Fruit fly (Drosophila melanogaster): ENCODE data around the gene Ada3.

Ada3 gene

dm6 chrX:18092810-18093222 is 7.3 kb downstream of the Ada3 start, which contains the start of gene RhoGAP16F (continued):
- TF ChIP-seq MTF-1 (GFP tag; optimal IDR thresholded peaks at IDR 0.05; ENCODE audit: borderline replicate concordance) (peak; percentile 29), CG43689 (GFP tag; IDR thresholded peaks at IDR 0.05) (peak; percentile 19; the same call in 1 of the 2 replicates), knrl (GFP tag; IDR thresholded peaks at IDR 0.05; ENCODE audit: partially characterized antibody) (peak; percentile 7; the same call in 1 of the 3 replicates), CG18599 (GFP tag; optimal IDR thresholded peaks at IDR 0.05) (peak; percentile 88), ken (GFP tag; IDR thresholded peaks at IDR 0.05) (peak; percentile 83; the same call in 2 of the 3 replicates), lov (optimal IDR thresholded peaks at IDR 0.05) (no peak), lov (GFP tag; IDR thresholded peaks at IDR 0.05) (0 out of 3 replicates have a peak, but pooled peaks have one; percentile 53), ems (GFP tag; optimal IDR thresholded peaks at IDR 0.05) (peak; percentile 78), nmo (GFP tag; optimal IDR thresholded peaks at IDR 0.05) (peak; percentile 90), wek (GFP tag; optimal IDR thresholded peaks at IDR 0.05) (peak; percentile 37), btn (GFP tag; optimal IDR thresholded peaks at IDR 0.05) (no peak), CG18262 (tag; optimal IDR thresholded peaks at IDR 0.05) (peak; percentile 84), CG12219 (GFP tag; optimal IDR thresholded peaks at IDR 0.05) (peak; percentile 68), tio (GFP tag; optimal IDR thresholded peaks at IDR 0.05) (no peak), cwo (GFP tag; optimal IDR thresholded peaks at IDR 0.05) (peak; percentile 73), CG6813 (GFP tag; optimal IDR thresholded peaks at IDR 0.05) (peak; percentile 72), CG1832 (GFP tag; optimal IDR thresholded peaks at IDR 0.05) (no peak), Hsf (GFP tag; optimal IDR thresholded peaks at IDR 0.05) (peak; percentile 90), CG9215 (GFP tag; IDR thresholded peaks at IDR 0.05) (peak; percentile 79), unc-4 (GFP tag; IDR thresholded peaks at IDR 0.05; ENCODE audit: partially characterized antibody) (no peak), crp (GFP tag; optimal IDR thresholded peaks at IDR 0.05) (peak in 1 of 2 experiments; percentile 33), CG12071 (GFP tag; optimal IDR thresholded peaks at IDR 0.05) (peak; percentile 62), Blimp-1 (GFP tag; optimal IDR thresholded peaks at IDR 0.05) (peak; percentile 74), Atf3 (GFP tag; optimal IDR thresholded peaks at IDR 0.05) (peak; percentile 80), chm (GFP tag; IDR thresholded peaks at IDR 0.05) (peak; percentile 73), ATbp (GFP tag; optimal IDR thresholded peaks at IDR 0.05) (peak; percentile 61), CG6791 (GFP tag; IDR thresholded peaks at IDR 0.05; ENCODE audit: partially characterized antibody) (no peak), Xrp1 (GFP tag; IDR thresholded peaks at IDR 0.05) (peak; percentile 91), dati (GFP tag; IDR thresholded peaks at IDR 0.05) (no peak), toy (GFP tag; IDR thresholded peaks at IDR 0.05) (peak; percentile 47; the same call in 1 of the 2 replicates), salm (tag; optimal IDR thresholded peaks at IDR 0.05) (peak; percentile 66), CG11398 (GFP tag; optimal IDR thresholded peaks at IDR 0.05) (peak; percentile 61), CG6175 (GFP tag; IDR thresholded peaks at IDR 0.05) (peak; percentile 61; the same call in 1 of the 3 replicates), Sin3A (optimal IDR thresholded peaks at IDR 0.05) (peak; percentile 20), CG10366 (GFP tag; IDR thresholded peaks at IDR 0.05) (peak; percentile 84), Nf-YA (GFP tag; IDR thresholded peaks at IDR 0.05) (peak; percentile 43; the same call in 1 of the 2 replicates), nau (GFP tag; optimal IDR thresholded peaks at IDR 0.05) (peak; percentile 72), Mad (GFP tag; optimal IDR thresholded peaks at IDR 0.05) (peak; percentile 80), CG16779 (GFP tag; IDR thresholded peaks at IDR 0.05) (0 out of 2 replicates have a peak, but pooled peaks have one; percentile 24), seq (GFP tag; IDR thresholded peaks at IDR 0.05) (peak; percentile 77), CG14014 (GFP tag; IDR thresholded peaks at IDR 0.05) (peak; percentile 81), danr (GFP tag; IDR thresholded peaks at IDR 0.05) (peak; percentile 67), grn (GFP tag; optimal IDR thresholded peaks at IDR 0.05) (peak; percentile 8), p53 (GFP tag; optimal IDR thresholded peaks at IDR 0.05) (peak; percentile 12), CG3847 (GFP tag; IDR thresholded peaks at IDR 0.05) (peak; percentile 85), Rfx (GFP tag; IDR thresholded peaks at IDR 0.05) (peak; percentile 85), CG17328 (GFP tag; IDR thresholded peaks at IDR 0.05) (peak; percentile 78), gce (GFP tag; IDR thresholded peaks at IDR 0.05) (no peak; the same call in 2 of the 3 replicates), fd96Cb (tag; optimal IDR thresholded peaks at IDR 0.05) (peak; percentile 87), kni (GFP tag; optimal IDR thresholded peaks at IDR 0.05) (peak; percentile 54)

Measured in whole organism, embryonic.